ENCODE assay signal across 1 worm cellular context in the genomic region with DNA sequence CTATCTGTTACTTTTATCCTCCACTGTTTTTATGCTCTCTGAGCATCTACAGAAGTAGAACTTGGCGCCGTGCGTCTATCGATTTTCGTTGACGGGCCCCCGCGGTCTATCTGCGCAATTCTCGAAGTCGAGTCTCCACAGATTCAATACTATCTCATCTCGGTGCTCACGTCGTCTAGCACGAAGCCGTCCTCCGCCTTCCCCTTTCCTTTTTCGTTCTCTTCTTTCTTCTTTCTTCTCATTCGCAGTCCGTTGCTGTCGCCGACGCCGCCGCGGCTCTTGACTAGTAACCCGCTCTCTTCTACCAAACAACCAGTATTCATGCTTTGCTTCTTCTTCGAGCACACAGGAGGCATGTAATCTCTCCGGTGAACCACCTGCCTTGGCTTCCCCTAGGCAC.
A peak's percentile ranks its signal among the peaks of the same experiment; 100 is the strongest.
TF ChIP-seq lines count a peak whose summit lies in the region.

No protein-coding gene starts in this region.

TF ChIP-seq in whole organism, L1 larva, 84 proteins besides CTCF, POLR2A, EP300 and RAD21 (continued from another document):
- TF ChIP-seq lsy-2 (tag; optimal IDR thresholded peaks at IDR 0.05; lab: Kevin White, UChicago) (peak; percentile 12 to 43), nhr-71 (tag; optimal IDR thresholded peaks at IDR 0.05; lab: Kevin White, UChicago) (peak; percentile 51), tbx-2 (tag; optimal IDR thresholded peaks at IDR 0.05; lab: Kevin White, UChicago) (peak; percentile 39), dpl-1 (GFP tag; optimal IDR thresholded peaks at IDR 0.05; lab: Kevin White, UChicago) (peak in 1 of 3 experiments; percentile 20), fkh-8 (tag; optimal IDR thresholded peaks at IDR 0.05; lab: Kevin White, UChicago) (peak; percentile 89), snu-23 (GFP tag; optimal IDR thresholded peaks at IDR 0.05; lab: Kevin White, UChicago) (peak; percentile 45), nhr-237 (tag; optimal IDR thresholded peaks at IDR 0.05; lab: Kevin White, UChicago) (no peak), dsc-1 (tag; optimal IDR thresholded peaks at IDR 0.05; lab: Kevin White, UChicago) (peak; percentile 44), ceh-8 (GFP tag; optimal IDR thresholded peaks at IDR 0.05; lab: Kevin White, UChicago) (peak; percentile 30), ceh-82 (tag; optimal IDR thresholded peaks at IDR 0.05; lab: Kevin White, UChicago) (peak in 2 of 3 experiments; percentile 28 to 63), nhr-47 (tag; optimal IDR thresholded peaks at IDR 0.05; lab: Kevin White, UChicago) (peak; percentile 55), elt-2 (tag; optimal IDR thresholded peaks at IDR 0.05; lab: Kevin White, UChicago) (no peak), xbp-1 (tag; optimal IDR thresholded peaks at IDR 0.05; lab: Kevin White, UChicago) (peak; percentile 3), sox-4 (tag; optimal IDR thresholded peaks at IDR 0.05; lab: Kevin White, UChicago) (peak; percentile 42), irx-1 (tag; optimal IDR thresholded peaks at IDR 0.05; lab: Kevin White, UChicago) (no peak), C04F5.9 (tag; optimal IDR thresholded peaks at IDR 0.05; lab: Kevin White, UChicago) (no peak), isw-1 (GFP tag; IDR thresholded peaks at IDR 0.05; lab: Robert Waterston, UW) (peak; percentile 28), lin-14 (GFP tag; optimal IDR thresholded peaks at IDR 0.05; lab: Kevin White, UChicago) (peak; percentile 82), fkh-10 (GFP tag; optimal IDR thresholded peaks at IDR 0.05; lab: Kevin White, UChicago) (peak; percentile 38)
